Fruit fly (Drosophila melanogaster) S2 (cell line): ENCODE results near the gene Ccp84Aa.
A peak's percentile ranks its signal among the peaks of the same experiment; 100 is the strongest.

Experiments
- CG8478 ChIP-seq: fragments of >200 bp; optimal IDR thresholded peaks from 2 replicates; lab custom pipeline; 2018
- CTCF ChIP-seq, 2 experiments: fragments of >200 bp; optimal IDR thresholded peaks; 2 replicates each; lab custom pipeline; 2018

dm6 chr3R:6659941-6660340 is 43.9 kb upstream of the Ccp84Aa start, which contains the start of gene agt:
- peak; percentile 70 to 74 for TF ChIP-seq CTCF (optimal IDR thresholded peaks at IDR 0.05; lab: Kevin White, UChicago)
- no peak for TF ChIP-seq CG8478
